Fruit fly (Drosophila melanogaster): ENCODE data around the gene CASK.

Gene CASK

DNA sequence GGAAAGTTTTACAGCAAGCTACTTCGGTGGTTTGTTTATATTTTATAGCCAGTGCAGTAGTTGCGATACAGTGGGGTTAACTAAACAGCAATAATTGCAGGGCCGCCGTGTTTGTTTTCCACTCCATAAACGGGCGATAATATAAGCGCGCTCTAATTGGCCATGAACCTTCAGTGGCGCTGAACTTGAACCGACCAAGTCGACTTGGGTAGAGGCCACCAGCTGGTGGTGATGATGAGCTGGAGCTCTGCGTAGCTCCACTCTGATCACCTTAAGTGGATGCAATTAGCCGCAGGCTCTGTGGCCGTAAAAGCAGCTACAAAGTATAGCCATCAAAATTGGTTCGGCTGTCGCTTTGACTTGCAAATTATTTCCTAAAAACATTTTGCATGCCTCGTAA is 42.4 kb downstream of the CASK start:
- TF ChIP-seq EcR (GFP tag; optimal IDR thresholded peaks at IDR 0.05) (no peak), usp (GFP tag; optimal IDR thresholded peaks at IDR 0.05) (no peak), CG8478 (optimal IDR thresholded peaks at IDR 0.05) (no peak), Dll (optimal IDR thresholded peaks at IDR 0.05) (no peak), psq (optimal IDR thresholded peaks at IDR 0.05) (no peak), pan (optimal IDR thresholded peaks at IDR 0.05) (no peak)

DNA sequence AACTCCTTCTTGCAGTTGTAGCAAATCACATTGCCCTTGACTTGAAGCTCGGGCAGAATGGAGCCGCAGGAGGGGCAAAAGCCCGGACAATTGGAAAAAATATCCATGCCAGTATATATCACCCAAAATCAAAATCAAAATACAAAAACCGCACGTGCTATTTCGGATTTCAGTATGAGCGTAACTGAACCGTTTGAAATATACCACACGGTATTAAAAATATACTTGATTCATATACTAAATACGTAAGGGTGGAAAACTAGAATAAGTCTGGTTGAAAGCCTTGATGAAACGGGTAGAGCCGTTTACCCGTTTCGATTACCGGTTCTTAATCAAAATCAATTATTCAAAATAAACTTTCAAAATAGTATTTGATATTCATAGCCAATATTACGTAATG is 44.8 kb downstream of the CASK start, which contains the start of gene Polr1H:
TSS of gene Polr1H (minus strand) at position 188 of the 400 bp plus-strand sequence.
- TF ChIP-seq CG8478 (optimal IDR thresholded peaks at IDR 0.05) (no peak), Dll (optimal IDR thresholded peaks at IDR 0.05) (no peak), usp (GFP tag; optimal IDR thresholded peaks at IDR 0.05) (no peak), pan (optimal IDR thresholded peaks at IDR 0.05) (no peak), psq (optimal IDR thresholded peaks at IDR 0.05) (no peak), EcR (GFP tag; optimal IDR thresholded peaks at IDR 0.05) (no peak)

DNA sequence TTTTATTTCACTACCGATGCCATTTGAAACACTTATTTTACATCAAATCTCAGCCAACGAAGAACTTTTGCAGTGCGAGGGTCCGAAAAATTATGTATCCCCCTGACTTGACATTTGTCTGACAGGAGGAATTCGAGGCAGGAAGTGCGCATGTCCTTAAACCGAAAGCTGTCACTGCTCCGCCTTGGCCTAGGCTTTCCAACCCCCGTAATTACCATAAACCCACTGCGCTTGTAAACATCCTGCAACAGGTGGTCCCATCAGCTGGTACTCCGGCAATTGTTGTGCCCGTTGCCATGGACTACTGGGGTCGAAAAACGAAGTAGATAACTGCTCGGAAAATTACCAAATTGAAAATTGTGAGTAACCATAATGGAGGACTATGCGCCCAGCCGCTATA is 46.7 kb downstream of the CASK start, which contains the start of the genes GABA-B-R2 and CG6800:
TSS of gene GABA-B-R2 (minus strand) at position 75 of the 400 bp plus-strand sequence.
TSS of gene CG6800 (plus strand) at position 373 of the 400 bp plus-strand sequence.
- no peak for TF ChIP-seq Dll (optimal IDR thresholded peaks at IDR 0.05)
- TF ChIP-seq CG8478 (optimal IDR thresholded peaks at IDR 0.05): no peak
- no peak for TF ChIP-seq usp (GFP tag; optimal IDR thresholded peaks at IDR 0.05)
- no peak for TF ChIP-seq pan (optimal IDR thresholded peaks at IDR 0.05)
- no peak for TF ChIP-seq psq (optimal IDR thresholded peaks at IDR 0.05)
- no peak for TF ChIP-seq EcR (GFP tag; optimal IDR thresholded peaks at IDR 0.05)

DNA sequence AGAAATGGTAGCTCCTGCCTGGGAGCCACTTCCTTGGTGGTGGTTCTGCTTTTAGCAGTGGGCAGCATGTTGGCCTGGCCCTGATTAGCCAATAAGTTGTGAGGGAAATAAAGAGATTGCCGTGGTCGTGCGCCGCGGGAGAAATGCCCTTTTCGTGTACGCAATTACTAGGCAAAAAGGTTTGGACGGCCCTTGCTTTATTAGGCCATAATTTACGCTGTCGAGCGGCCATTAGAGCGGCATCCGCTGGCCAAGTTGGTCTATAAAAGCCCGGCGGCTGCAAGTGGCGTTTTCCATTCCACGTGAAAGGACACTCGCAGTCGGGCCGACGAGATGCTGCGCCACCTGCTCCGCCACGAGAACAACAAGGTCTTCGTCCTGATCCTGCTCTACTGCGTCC is 53.3 kb downstream of the CASK start, which contains the start of gene Burs:
TSS of gene Burs (plus strand) at position 301 of the 400 bp plus-strand sequence.
- TF ChIP-seq psq (optimal IDR thresholded peaks at IDR 0.05): no peak
- no peak for TF ChIP-seq EcR (GFP tag; optimal IDR thresholded peaks at IDR 0.05)
- TF ChIP-seq Dll (optimal IDR thresholded peaks at IDR 0.05): no peak
- no peak for TF ChIP-seq CG8478 (optimal IDR thresholded peaks at IDR 0.05)

DNA sequence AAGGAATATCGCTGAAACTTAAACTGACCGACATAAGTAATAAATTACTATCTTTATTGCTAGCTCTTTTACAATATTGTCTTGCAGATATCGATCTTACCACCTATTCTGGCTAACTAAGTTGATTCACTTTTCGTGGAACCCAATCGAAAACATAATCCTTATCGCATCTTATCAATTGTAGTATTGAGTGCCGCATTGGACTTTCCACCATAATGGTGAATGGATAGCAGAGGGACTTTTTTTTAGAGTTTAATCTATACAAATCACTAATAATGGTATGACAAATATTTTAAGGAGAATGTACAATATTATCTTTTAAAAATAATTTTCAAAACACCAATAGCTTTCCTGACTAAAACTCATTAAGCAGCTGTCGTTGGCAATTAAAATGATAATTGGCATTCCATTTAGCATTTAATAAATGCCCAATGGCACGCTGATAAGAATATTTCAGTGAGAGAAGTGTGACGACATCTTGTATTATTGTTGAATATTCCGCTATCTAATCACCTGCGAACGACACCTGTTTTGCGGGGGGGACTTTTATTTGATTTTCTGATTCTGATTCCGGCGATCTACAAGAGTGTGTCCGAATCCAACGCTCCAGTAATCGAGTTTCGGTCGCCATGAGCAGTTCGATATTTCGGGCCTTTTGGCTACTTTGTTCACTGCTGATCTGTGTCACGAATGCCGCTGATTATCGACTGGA is 64.2 kb downstream of the CASK start, which contains the start of gene CG42335:
TSS of gene CG42335 (plus strand) at position 620 of the 712 bp plus-strand sequence.
- TF ChIP-seq Dll (optimal IDR thresholded peaks at IDR 0.05) (no peak), psq (optimal IDR thresholded peaks at IDR 0.05) (no peak), EcR (GFP tag; optimal IDR thresholded peaks at IDR 0.05) (no peak), usp (GFP tag; optimal IDR thresholded peaks at IDR 0.05) (no peak), pan (optimal IDR thresholded peaks at IDR 0.05) (no peak), CG8478 (optimal IDR thresholded peaks at IDR 0.05) (no peak)

DNA sequence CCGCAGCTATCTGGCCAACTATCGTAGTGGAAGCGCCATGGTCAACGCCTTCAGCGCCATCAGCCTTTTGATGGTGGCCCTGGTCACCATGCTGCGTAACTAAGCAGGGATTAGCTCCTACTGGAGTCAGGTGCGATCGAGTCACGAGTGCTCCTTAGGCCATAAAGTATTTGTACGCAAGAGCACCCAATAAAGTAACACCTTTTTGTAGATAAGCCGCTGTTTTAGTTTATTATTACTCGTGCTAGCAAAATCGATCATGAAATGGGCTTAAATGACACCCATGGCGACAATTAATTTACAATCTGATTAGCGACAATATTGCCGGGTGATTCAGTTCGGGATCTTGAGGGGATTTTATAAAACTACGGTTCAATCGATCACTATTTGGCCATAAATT is 64.9 kb downstream of the CASK start:
- TF ChIP-seq usp (GFP tag; optimal IDR thresholded peaks at IDR 0.05): no peak
- no peak for TF ChIP-seq EcR (GFP tag; optimal IDR thresholded peaks at IDR 0.05)
- TF ChIP-seq Dll (optimal IDR thresholded peaks at IDR 0.05): no peak
- TF ChIP-seq pan (optimal IDR thresholded peaks at IDR 0.05): no peak

DNA sequence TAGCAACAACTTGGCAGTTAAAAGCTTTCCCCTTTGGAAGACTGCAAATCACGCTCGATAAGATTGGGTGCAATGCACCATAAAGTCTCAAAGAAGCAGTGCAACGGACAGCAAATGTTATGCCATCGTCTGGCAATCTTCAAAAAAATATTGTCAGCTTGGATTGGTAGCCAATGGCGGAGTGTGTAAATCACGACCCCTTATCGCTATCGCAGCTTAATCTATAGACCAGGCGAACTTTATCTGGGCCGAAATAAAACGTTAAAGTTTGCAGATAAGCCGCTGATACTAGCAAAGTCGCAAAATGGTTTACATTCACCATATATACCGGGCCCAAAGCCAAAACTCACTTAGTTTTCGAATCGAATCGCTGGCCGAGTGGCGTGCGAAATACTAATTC is 68.5 kb downstream of the CASK start, which contains the start of gene CG31198:
TSS of gene CG31198 (plus strand) at position 351 of the 400 bp plus-strand sequence.
- TF ChIP-seq usp (GFP tag; optimal IDR thresholded peaks at IDR 0.05) (no peak), psq (optimal IDR thresholded peaks at IDR 0.05) (no peak), Dll (optimal IDR thresholded peaks at IDR 0.05) (no peak), EcR (GFP tag; optimal IDR thresholded peaks at IDR 0.05) (no peak)

DNA sequence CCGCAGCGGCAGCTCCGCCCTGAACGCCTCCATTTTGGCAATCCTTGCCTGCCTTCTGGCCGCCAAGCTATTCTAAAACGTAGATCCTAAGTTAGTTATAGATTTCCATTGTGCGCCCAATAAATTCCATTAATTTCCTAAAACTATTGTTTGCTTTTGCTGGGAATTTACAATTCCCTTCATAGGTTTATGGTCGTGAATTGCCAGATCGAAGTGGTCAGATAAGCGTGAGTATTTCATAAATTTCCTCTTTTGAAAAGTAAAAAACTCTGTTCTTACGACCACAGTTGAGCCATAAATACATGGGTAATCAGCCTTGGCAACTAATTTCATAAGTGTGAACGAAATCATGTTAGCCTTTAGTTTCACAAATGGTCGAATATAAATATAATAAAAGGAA is 69.4 kb downstream of the CASK start:
- TF ChIP-seq psq (optimal IDR thresholded peaks at IDR 0.05) (no peak), CG8478 (optimal IDR thresholded peaks at IDR 0.05) (no peak), pan (optimal IDR thresholded peaks at IDR 0.05) (no peak), Dll (optimal IDR thresholded peaks at IDR 0.05) (no peak), EcR (GFP tag; optimal IDR thresholded peaks at IDR 0.05) (no peak), usp (GFP tag; optimal IDR thresholded peaks at IDR 0.05) (no peak)

DNA sequence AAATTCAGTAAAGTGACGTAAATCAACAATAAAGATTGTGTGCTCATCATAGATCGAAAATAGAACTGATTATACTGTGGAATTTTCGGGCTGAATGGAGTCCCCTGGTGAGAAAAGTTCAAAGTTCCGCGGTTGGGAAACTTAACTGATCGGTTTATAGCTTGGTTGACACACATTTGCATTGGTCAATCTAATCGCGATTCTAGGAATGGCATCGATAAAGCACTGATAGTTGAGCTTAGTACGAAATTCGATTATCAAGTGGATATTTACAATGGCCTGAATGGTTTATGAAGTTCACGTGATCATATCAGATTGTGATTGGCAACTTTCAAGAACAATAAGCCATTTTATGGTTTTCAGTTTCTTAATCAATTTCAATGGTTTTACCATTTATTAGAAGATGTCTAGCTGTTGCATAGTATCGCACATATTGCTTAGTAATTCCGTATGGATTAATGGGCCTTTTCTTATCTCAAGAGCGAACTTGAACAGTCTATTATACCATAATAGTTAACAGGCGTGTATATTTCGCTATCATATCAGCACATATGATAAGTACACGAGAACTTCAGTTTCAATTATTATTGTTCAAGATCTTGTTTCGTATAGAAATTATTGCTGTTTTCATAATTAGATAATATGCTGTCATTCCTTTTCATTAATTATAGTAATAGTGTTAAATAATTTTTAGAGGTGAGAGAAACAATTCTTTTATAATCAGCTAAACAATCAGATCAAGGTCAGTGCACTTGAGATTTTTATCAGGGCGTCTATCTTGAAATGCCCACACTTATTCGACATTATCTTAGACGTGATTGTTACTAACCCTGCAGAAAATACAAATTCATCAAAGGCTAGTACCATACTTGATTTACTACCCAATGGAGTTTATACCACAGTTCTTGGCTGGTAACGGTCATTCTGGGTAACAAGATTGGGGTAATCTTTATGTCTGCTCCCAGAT is 73.2 kb downstream of the CASK start, which contains the start of gene CG31233:
TSS of gene CG31233 (plus strand) at position 900 of the 967 bp plus-strand sequence.
- TF ChIP-seq usp (GFP tag; optimal IDR thresholded peaks at IDR 0.05) (no peak), psq (optimal IDR thresholded peaks at IDR 0.05) (no peak), Dll (optimal IDR thresholded peaks at IDR 0.05) (no peak), pan (optimal IDR thresholded peaks at IDR 0.05) (no peak), CG8478 (optimal IDR thresholded peaks at IDR 0.05) (no peak), EcR (GFP tag; optimal IDR thresholded peaks at IDR 0.05) (no peak)

DNA sequence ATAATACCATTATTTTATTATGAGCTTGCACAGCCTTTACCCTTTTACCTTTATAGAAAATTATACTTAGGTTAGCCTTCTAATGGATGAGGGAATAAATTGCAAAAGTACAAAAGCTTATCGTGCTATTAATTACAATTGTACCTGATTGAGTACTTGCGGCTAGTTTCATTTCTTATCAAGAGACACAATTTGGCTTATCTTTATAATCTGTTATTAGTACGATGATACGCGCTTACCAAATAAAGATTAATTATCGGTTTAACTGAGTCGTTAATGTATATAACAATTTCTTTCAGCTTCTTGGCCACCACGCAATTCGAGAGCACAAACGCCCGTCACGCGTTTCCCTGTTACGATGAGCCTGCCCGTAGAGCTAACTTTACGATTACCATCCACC is 76.6 kb downstream of the CASK start:
- TF ChIP-seq pan (optimal IDR thresholded peaks at IDR 0.05): no peak
- no peak for TF ChIP-seq EcR (GFP tag; optimal IDR thresholded peaks at IDR 0.05)
- no peak for TF ChIP-seq CG8478 (optimal IDR thresholded peaks at IDR 0.05)
- no peak for TF ChIP-seq psq (optimal IDR thresholded peaks at IDR 0.05)
- TF ChIP-seq Dll (optimal IDR thresholded peaks at IDR 0.05): no peak
- no peak for TF ChIP-seq usp (GFP tag; optimal IDR thresholded peaks at IDR 0.05)

DNA sequence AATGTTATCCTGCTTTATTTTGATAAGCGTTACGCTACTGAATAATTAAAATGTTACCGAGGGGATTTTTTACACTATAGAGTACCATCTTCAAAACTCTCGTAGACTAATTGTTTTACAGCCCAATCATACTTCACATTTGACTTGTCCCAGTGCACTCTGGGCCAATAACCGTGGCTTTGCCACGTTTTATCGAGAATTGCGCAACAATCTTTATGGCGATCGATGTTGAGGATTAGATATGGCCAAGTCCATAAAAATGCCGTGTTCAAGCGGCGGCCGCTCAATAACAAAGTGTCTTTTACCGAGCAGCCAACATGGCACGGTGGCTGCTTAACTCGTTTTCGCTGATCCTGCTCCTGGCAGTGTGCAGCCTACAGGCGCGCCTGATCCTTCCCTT is 77.5 kb downstream of the CASK start, which contains the start of gene CG31343:
TSS of gene CG31343 (plus strand) at position 279 of the 400 bp plus-strand sequence.
- TF ChIP-seq pan (optimal IDR thresholded peaks at IDR 0.05) (no peak), psq (optimal IDR thresholded peaks at IDR 0.05) (no peak), EcR (GFP tag; optimal IDR thresholded peaks at IDR 0.05) (no peak), usp (GFP tag; optimal IDR thresholded peaks at IDR 0.05) (no peak), Dll (optimal IDR thresholded peaks at IDR 0.05) (no peak)

Measured in whole organism.